Fruit fly (Drosophila melanogaster) whole organism, prepupa: ENCODE measurements around the gene Trf2.
A peak's percentile ranks its signal among the peaks of the same experiment; 100 is the strongest.

ENCODE experiments used
- Blimp-1 ChIP-seq: fragments of 200-800 bp; sonication (Bioruptor generic); optimal IDR thresholded peaks from 3 replicates; lab custom pipeline; 2017; ENCODE audit warnings: missing biosample characterization, missing genetic modification characterization, mild to moderate bottlenecking, moderate library complexity, missing genetic modification reagents
- CG10631 ChIP-seq: fragments of 200-800 bp; sonication (Bioruptor generic); optimal IDR thresholded peaks from 2 replicates; lab custom pipeline; 2016; ENCODE audit warnings: missing biosample characterization, missing genetic modification characterization
- CG10669 ChIP-seq: fragments of 200-800 bp; sonication (Bioruptor generic); optimal IDR thresholded peaks from 3 replicates; lab custom pipeline; 2018; ENCODE audit warnings: missing biosample characterization, mild to moderate bottlenecking, missing genetic modification characterization, moderate library complexity
- CG11294 ChIP-seq: fragments of 200-800 bp; sonication (Bioruptor generic); IDR thresholded peaks from 2 replicates; pipeline ENCODE4 v1.3.6; 2022; ENCODE audit warnings: missing biosample characterization, missing genetic modification characterization
- CG11762 ChIP-seq: fragments of 200-800 bp; sonication (Bioruptor generic); optimal IDR thresholded peaks from 3 replicates; lab custom pipeline; 2016; ENCODE audit warnings: missing biosample characterization, missing genetic modification characterization; ENCODE audit not compliant: insufficient read depth
- CG11902 ChIP-seq: fragments of 200-800 bp; sonication (Bioruptor generic); optimal IDR thresholded peaks from 3 replicates; lab custom pipeline; 2016; ENCODE audit warnings: missing biosample characterization, missing genetic modification characterization
- CG15336 ChIP-seq: fragments of 200-800 bp; sonication (Bioruptor generic); IDR thresholded peaks from 2 replicates; pipeline ENCODE4 v1.3.6; 2022; ENCODE audit warnings: missing biosample characterization, missing genetic modification characterization
- CG1621 ChIP-seq: fragments of 200-800 bp; sonication (Bioruptor generic); optimal IDR thresholded peaks from 3 replicates; lab custom pipeline; 2018; ENCODE audit warnings: missing biosample characterization, mild to moderate bottlenecking, missing genetic modification characterization
- CG16779 ChIP-seq: fragments of 200-800 bp; sonication (Bioruptor generic); optimal IDR thresholded peaks from 3 replicates; lab custom pipeline; 2017; ENCODE audit warnings: missing biosample characterization, mild to moderate bottlenecking, missing genetic modification characterization
- CG3032 ChIP-seq: fragments of 200-800 bp; optimal IDR thresholded peaks from 2 replicates; lab custom pipeline; 2019; ENCODE audit warnings: missing biosample characterization, mild to moderate bottlenecking, missing genetic modification characterization, moderate library complexity
- CG31627 ChIP-seq: fragments of 200-800 bp; sonication (Bioruptor generic); optimal IDR thresholded peaks from 3 replicates; lab custom pipeline; 2016; ENCODE audit warnings: missing biosample characterization, missing genetic modification characterization
- CG32006 ChIP-seq: fragments of 200-800 bp; sonication (Bioruptor generic); optimal IDR thresholded peaks from 3 replicates; lab custom pipeline; 2017; ENCODE audit warnings: missing biosample characterization, mild to moderate bottlenecking, missing genetic modification characterization
- CG34406 ChIP-seq: fragments of 200-800 bp; sonication (Bioruptor generic); optimal IDR thresholded peaks from 3 replicates; lab custom pipeline; 2016; ENCODE audit warnings: missing biosample characterization, missing genetic modification characterization
- CG4318 ChIP-seq: fragments of 200-800 bp; sonication (Bioruptor generic); optimal IDR thresholded peaks from 3 replicates; lab custom pipeline; 2017; ENCODE audit warnings: missing biosample characterization, mild to moderate bottlenecking, missing genetic modification characterization
- CG6163 ChIP-seq: fragments of 200-800 bp; sonication (Bioruptor generic); IDR thresholded peaks from 3 replicates; pipeline ENCODE4 v1.3.6; 2022; ENCODE audit warnings: missing biosample characterization, missing genetic modification characterization
- CG6276 ChIP-seq: fragments of 200-800 bp; sonication (Bioruptor generic); optimal IDR thresholded peaks from 2 replicates; lab custom pipeline; 2017; ENCODE audit warnings: missing biosample characterization, mild to moderate bottlenecking, missing genetic modification characterization
- CG6792 ChIP-seq: fragments of 200-800 bp; sonication (Bioruptor generic); optimal IDR thresholded peaks from 3 replicates; lab custom pipeline; 2016; ENCODE audit warnings: missing biosample characterization, missing genetic modification characterization
- CG6808 ChIP-seq: fragments of 200-800 bp; sonication (Bioruptor generic); optimal IDR thresholded peaks from 3 replicates; lab custom pipeline; 2017; ENCODE audit warnings: missing biosample characterization, missing genetic modification characterization, mild to moderate bottlenecking, moderate library complexity, missing genetic modification reagents
- CG7368 ChIP-seq: fragments of 200-800 bp; sonication (Bioruptor generic); optimal IDR thresholded peaks from 3 replicates; lab custom pipeline; 2016; ENCODE audit warnings: missing biosample characterization, missing genetic modification characterization
- CG8119 ChIP-seq: fragments of 200-800 bp; sonication (Bioruptor generic); IDR thresholded peaks from 3 replicates; pipeline ENCODE4 v1.3.6; 2022; ENCODE audit warnings: missing biosample characterization, missing genetic modification characterization
- CG8632 ChIP-seq: fragments of 200-800 bp; sonication (Bioruptor generic); optimal IDR thresholded peaks from 3 replicates; lab custom pipeline; 2016; ENCODE audit warnings: missing biosample characterization, missing genetic modification characterization
- CG9139 ChIP-seq: fragments of 200-800 bp; sonication (Bioruptor generic); optimal IDR thresholded peaks from 3 replicates; lab custom pipeline; 2017; ENCODE audit warnings: missing biosample characterization, mild to moderate bottlenecking, missing genetic modification characterization
- Eip75B ChIP-seq: fragments of 200-800 bp; sonication (Bioruptor generic); optimal IDR thresholded peaks from 3 replicates; lab custom pipeline; 2016; ENCODE audit warnings: missing biosample characterization, missing genetic modification characterization
- Eip93F ChIP-seq: fragments of 200-800 bp; sonication (Bioruptor generic); optimal IDR thresholded peaks from 2 replicates; lab custom pipeline; 2016; ENCODE audit warnings: missing biosample characterization, mild to moderate bottlenecking, missing genetic modification characterization
- Ets21C ChIP-seq: fragments of 200-800 bp; sonication (Bioruptor generic); optimal IDR thresholded peaks from 3 replicates; lab custom pipeline; 2016; ENCODE audit warnings: missing biosample characterization, missing genetic modification characterization
- Ets96B ChIP-seq: fragments of 200-800 bp; optimal IDR thresholded peaks from 2 replicates; lab custom pipeline; 2019; ENCODE audit warnings: missing biosample characterization, mild to moderate bottlenecking, missing genetic modification characterization, moderate library complexity
- Gug ChIP-seq: fragments of 200-800 bp; sonication (Bioruptor generic); IDR thresholded peaks from 2 replicates; pipeline ENCODE4 v1.3.6; 2022; ENCODE audit warnings: missing biosample characterization, missing genetic modification characterization
- Hr38 ChIP-seq: sonication (Bioruptor generic); optimal IDR thresholded peaks from 2 replicates; lab custom pipeline; 2016; ENCODE audit warnings: missing biosample characterization, missing genetic modification characterization
- Hr39 ChIP-seq: fragments of 200-800 bp; sonication (Bioruptor generic); optimal IDR thresholded peaks from 2 replicates; lab custom pipeline; 2016; ENCODE audit warnings: missing biosample characterization, missing genetic modification characterization
- Hr4 ChIP-seq: fragments of 200-800 bp; sonication (Bioruptor generic); optimal IDR thresholded peaks from 3 replicates; lab custom pipeline; 2016; ENCODE audit warnings: missing biosample characterization, missing genetic modification characterization
- Lpt ChIP-seq: fragments of 200-800 bp; sonication (Bioruptor generic); optimal IDR thresholded peaks from 3 replicates; lab custom pipeline; 2016; ENCODE audit warnings: missing biosample characterization, missing genetic modification characterization
- Met ChIP-seq: fragments of 200-800 bp; sonication (Bioruptor generic); optimal IDR thresholded peaks from 3 replicates; lab custom pipeline; 2016; ENCODE audit warnings: missing biosample characterization, missing genetic modification characterization
- OdsH ChIP-seq: fragments of 200-800 bp; sonication (Bioruptor generic); optimal IDR thresholded peaks from 3 replicates; lab custom pipeline; 2016; ENCODE audit warnings: missing biosample characterization, missing genetic modification characterization
- Smox ChIP-seq: fragments of 200-800 bp; sonication (Bioruptor generic); optimal IDR thresholded peaks from 3 replicates; lab custom pipeline; 2016; ENCODE audit warnings: missing biosample characterization, missing genetic modification characterization
- Sox102F ChIP-seq: fragments of 200-800 bp; sonication (Bioruptor generic); optimal IDR thresholded peaks from 2 replicates; lab custom pipeline; 2016; ENCODE audit warnings: missing biosample characterization, mild to moderate bottlenecking, missing genetic modification characterization
- Sox14 ChIP-seq: fragments of 200-800 bp; sonication (Bioruptor generic); optimal IDR thresholded peaks from 3 replicates; lab custom pipeline; 2016; ENCODE audit warnings: missing biosample characterization, missing genetic modification characterization
- achi ChIP-seq: fragments of 200-800 bp; sonication (Bioruptor generic); optimal IDR thresholded peaks from 3 replicates; lab custom pipeline; 2016; ENCODE audit warnings: missing biosample characterization, missing genetic modification characterization
- acj6 ChIP-seq: fragments of 200-800 bp; sonication (Bioruptor generic); optimal IDR thresholded peaks from 3 replicates; lab custom pipeline; 2016; ENCODE audit warnings: missing biosample characterization, missing genetic modification characterization
- cyc ChIP-seq: fragments of 200-800 bp; sonication (Bioruptor generic); optimal IDR thresholded peaks from 3 replicates; lab custom pipeline; 2016; ENCODE audit warnings: missing biosample characterization, missing genetic modification characterization
- dac ChIP-seq: fragments of 200-800 bp; sonication (Bioruptor generic); optimal IDR thresholded peaks from 2 replicates; lab custom pipeline; 2017; ENCODE audit warnings: missing biosample characterization, mild to moderate bottlenecking, missing genetic modification characterization
- dsx ChIP-seq: fragments of 200-800 bp; optimal IDR thresholded peaks from 3 replicates; lab custom pipeline; 2019; ENCODE audit warnings: missing biosample characterization, mild to moderate bottlenecking, missing genetic modification characterization, moderate library complexity; ENCODE audit not compliant: poor library complexity, severe bottlenecking
- eg ChIP-seq: fragments of 200-800 bp; sonication (Bioruptor generic); IDR thresholded peaks from 3 replicates; pipeline ENCODE4 v1.3.6; 2022; ENCODE audit warnings: missing biosample characterization, missing genetic modification characterization
- esn ChIP-seq: fragments of 200-800 bp; sonication (Bioruptor generic); optimal IDR thresholded peaks from 2 replicates; lab custom pipeline; 2016; ENCODE audit warnings: missing biosample characterization, mild to moderate bottlenecking, missing genetic modification characterization, moderate library complexity
- fd59A ChIP-seq: fragments of 200-800 bp; sonication (Bioruptor generic); optimal IDR thresholded peaks from 2 replicates; lab custom pipeline; 2017; ENCODE audit warnings: missing biosample characterization, mild to moderate bottlenecking, missing genetic modification characterization, missing genetic modification reagents
- fd85E ChIP-seq: fragments of 200-800 bp; sonication (Bioruptor generic); optimal IDR thresholded peaks from 3 replicates; lab custom pipeline; 2016; ENCODE audit warnings: missing biosample characterization, missing genetic modification characterization
- fkh ChIP-seq: fragments of 200-800 bp; sonication (Bioruptor generic); optimal IDR thresholded peaks from 3 replicates; lab custom pipeline; 2017; ENCODE audit warnings: missing biosample characterization, mild to moderate bottlenecking, missing genetic modification characterization, moderate library complexity
- lz ChIP-seq: fragments of 200-800 bp; sonication (Bioruptor generic); optimal IDR thresholded peaks from 3 replicates; lab custom pipeline; 2016; ENCODE audit warnings: missing biosample characterization, missing genetic modification characterization
- net ChIP-seq: fragments of 200-800 bp; sonication (Bioruptor generic); optimal IDR thresholded peaks from 3 replicates; lab custom pipeline; 2016; ENCODE audit warnings: missing biosample characterization, missing genetic modification characterization
- pdm3 ChIP-seq: fragments of 200-800 bp; sonication (Bioruptor generic); optimal IDR thresholded peaks from 3 replicates; lab custom pipeline; 2016; ENCODE audit warnings: missing biosample characterization, missing genetic modification characterization
- spab ChIP-seq: fragments of 200-800 bp; sonication (Bioruptor generic); optimal IDR thresholded peaks from 2 replicates; lab custom pipeline; 2017; ENCODE audit warnings: missing biosample characterization, mild to moderate bottlenecking, missing genetic modification characterization, missing genetic modification reagents
- ss ChIP-seq, 2 experiments: fragments of 200-800 bp; sonication (Bioruptor generic); optimal IDR thresholded peaks; 2 replicates in 1 of 2; 3 replicates in 1 of 2; lab custom pipeline; 2017 to 2018; ENCODE audit warnings: mild to moderate bottlenecking in 2 of 2, missing biosample characterization in 2 of 2, missing genetic modification characterization in 2 of 2, moderate library complexity in 1 of 2
- topi ChIP-seq: fragments of 200-800 bp; sonication (Bioruptor generic); optimal IDR thresholded peaks from 3 replicates; lab custom pipeline; 2016; ENCODE audit warnings: missing biosample characterization, missing genetic modification characterization
- vri ChIP-seq: fragments of 200-800 bp; sonication (Bioruptor generic); optimal IDR thresholded peaks from 3 replicates; lab custom pipeline; 2016; ENCODE audit warnings: missing biosample characterization, mild to moderate bottlenecking, missing genetic modification characterization

Trf2 gene

DNA sequence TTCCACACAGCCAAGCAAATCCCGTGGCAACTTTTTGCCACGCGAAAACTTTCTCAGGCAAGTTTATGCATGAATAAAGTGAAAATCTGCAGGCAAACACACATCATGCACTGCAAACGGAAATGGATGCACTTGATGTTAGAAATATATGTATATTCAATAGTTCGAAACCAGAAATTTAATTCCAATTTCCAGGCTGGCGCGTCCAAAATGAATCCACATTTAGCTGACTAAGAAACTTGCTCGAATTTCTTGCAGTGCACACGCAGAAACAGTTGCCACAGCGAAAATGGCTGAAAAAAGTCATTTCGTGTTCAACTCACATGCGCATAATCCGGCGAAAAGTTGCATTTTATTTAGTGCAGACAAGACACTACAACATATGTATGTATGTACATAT, 12.5 kb upstream of the Trf2 start:
- peak; percentile 42 for TF ChIP-seq achi
- TF ChIP-seq CG10669 (GFP tag; lab: Kevin White, UChicago), result peak; percentile 6
- TF ChIP-seq fkh (GFP tag; lab: Kevin White, UChicago), result no peak
- no peak for TF ChIP-seq topi
- TF ChIP-seq OdsH (GFP tag; lab: Kevin White, UChicago), result peak; percentile 32
- TF ChIP-seq ss (GFP tag; optimal IDR thresholded peaks at IDR 0.05; lab: Kevin White, UChicago), result no peak
- TF ChIP-seq CG4318 (GFP tag; lab: Kevin White, UChicago), result peak; percentile 40
- peak; percentile 75 for TF ChIP-seq CG8119 (GFP tag; lab: Robert Waterston, UW)
- peak; percentile 9 for TF ChIP-seq Hr39
- TF ChIP-seq CG11902 (GFP tag; lab: Kevin White, UChicago), result no peak
- TF ChIP-seq Sox102F (GFP tag; lab: Kevin White, UChicago), result no peak
- TF ChIP-seq Ets96B (tag; lab: Kevin White, UChicago), result no peak
- TF ChIP-seq CG31627 (GFP tag; lab: Kevin White, UChicago), result no peak
- TF ChIP-seq eg (GFP tag; lab: Robert Waterston, UW), result peak; percentile 77
- TF ChIP-seq vri (GFP tag; lab: Kevin White, UChicago), result no peak
- no peak for TF ChIP-seq cyc
- peak; percentile 48 for TF ChIP-seq CG6276 (GFP tag; lab: Kevin White, UChicago)
- TF ChIP-seq pdm3, result peak; percentile 39
- peak; percentile 22 for TF ChIP-seq dac (GFP tag; lab: Kevin White, UChicago)
- TF ChIP-seq dsx, result no peak
- TF ChIP-seq CG16779 (tag; lab: Kevin White, UChicago), result no peak
- TF ChIP-seq fd85E (GFP tag; lab: Kevin White, UChicago), result no peak
- TF ChIP-seq Blimp-1, result no peak
- TF ChIP-seq spab (GFP tag; lab: Kevin White, UChicago), result no peak
- no peak for TF ChIP-seq CG34406 (GFP tag; lab: Kevin White, UChicago)
- no peak for TF ChIP-seq Sox14
- peak; percentile 61 for TF ChIP-seq Gug (GFP tag; lab: Robert Waterston, UW)
- TF ChIP-seq fd59A (GFP tag; lab: Kevin White, UChicago), result no peak
- TF ChIP-seq acj6 (GFP tag; lab: Kevin White, UChicago), result peak; percentile 19
- TF ChIP-seq CG11294 (GFP tag; lab: Robert Waterston, UW), result peak; percentile 52; the same call in 1 of the 2 replicates
- peak; percentile 65 for TF ChIP-seq CG32006 (GFP tag; lab: Kevin White, UChicago)
- no peak for TF ChIP-seq CG1621 (tag; lab: Kevin White, UChicago)
- no peak for TF ChIP-seq Hr38 (GFP tag; lab: Kevin White, UChicago)
- TF ChIP-seq Smox (GFP tag; lab: Kevin White, UChicago), result no peak
- peak; percentile 24 for TF ChIP-seq Lpt
- TF ChIP-seq Eip75B, result no peak
- TF ChIP-seq lz (GFP tag; lab: Kevin White, UChicago), result no peak
- no peak for TF ChIP-seq esn
- no peak for TF ChIP-seq CG7368 (GFP tag; lab: Kevin White, UChicago)
- no peak for TF ChIP-seq CG10631 (GFP tag; lab: Kevin White, UChicago)
- no peak for TF ChIP-seq Eip93F (GFP tag; lab: Kevin White, UChicago)
- TF ChIP-seq CG15336 (GFP tag; lab: Robert Waterston, UW), result peak; percentile 78
- peak; percentile 81 for TF ChIP-seq CG6163
- peak; percentile 7 for TF ChIP-seq Met
- TF ChIP-seq CG9139 (GFP tag; lab: Kevin White, UChicago), result no peak
- TF ChIP-seq CG11762, result no peak
- no peak for TF ChIP-seq net (GFP tag; lab: Kevin White, UChicago)
- no peak for TF ChIP-seq CG8632
- no peak for TF ChIP-seq Ets21C (GFP tag; lab: Kevin White, UChicago)
- no peak for TF ChIP-seq CG6808 (GFP tag; lab: Kevin White, UChicago)
- TF ChIP-seq Hr4 (GFP tag; lab: Kevin White, UChicago), result peak; percentile 79
- no peak for TF ChIP-seq CG6792
- TF ChIP-seq CG3032, result no peak
